Fruit fly (Drosophila melanogaster) whole organism, embryonic: ENCODE results near the gene CG43120.

Experiments used
- Abd-B ChIP-seq: fragments of 200-800 bp; sonication (Bioruptor generic); optimal IDR thresholded peaks from 2 replicates; lab custom pipeline; 2018; ENCODE audit warnings: missing biosample characterization, mild to moderate bottlenecking, missing genetic modification characterization, moderate library complexity
- Asciz ChIP-seq: fragments of 200-800 bp; sonication (Bioruptor generic); optimal IDR thresholded peaks from 2 replicates; lab custom pipeline; 2017; ENCODE audit warnings: missing biosample characterization, mild to moderate bottlenecking, missing genetic modification characterization, missing genetic modification reagents
- Bteb2 ChIP-seq: fragments of 200-800 bp; sonication (Bioruptor generic); optimal IDR thresholded peaks from 2 replicates; lab custom pipeline; 2016; ENCODE audit warnings: missing biosample characterization, missing genetic modification characterization
- CG10209 ChIP-seq: fragments of 200-800 bp; sonication (Bioruptor generic); optimal IDR thresholded peaks from 3 replicates; lab custom pipeline; 2017; ENCODE audit warnings: missing biosample characterization, mild to moderate bottlenecking, missing genetic modification characterization, missing genetic modification reagents
- CG10959 ChIP-seq: fragments of 200-800 bp; sonication (Bioruptor generic); IDR thresholded peaks from 2 replicates; pipeline ENCODE4 v1.3.6; 2022; ENCODE audit warnings: missing biosample characterization, missing genetic modification characterization
- CG11560 ChIP-seq: fragments of 200-800 bp; sonication (Bioruptor generic); IDR thresholded peaks from 3 replicates; pipeline ENCODE4 v1.3.6; 2022; ENCODE audit warnings: missing biosample characterization, missing genetic modification characterization
- CG12391 ChIP-seq: fragments of 200-800 bp; sonication (Bioruptor generic); optimal IDR thresholded peaks from 3 replicates; lab custom pipeline; 2018; ENCODE audit warnings: missing biosample characterization, mild to moderate bottlenecking, missing genetic modification characterization, moderate library complexity
- CG14710 ChIP-seq: fragments of 200-800 bp; sonication (Bioruptor generic); optimal IDR thresholded peaks from 3 replicates; lab custom pipeline; 2019; ENCODE audit warnings: missing biosample characterization, mild to moderate bottlenecking, missing genetic modification characterization, moderate library complexity
- CG1792 ChIP-seq: fragments of 200-800 bp; sonication (Bioruptor generic); optimal IDR thresholded peaks from 2 replicates; lab custom pipeline; 2016; ENCODE audit warnings: missing biosample characterization, missing genetic modification characterization
- CG18262 ChIP-seq: fragments of 200-800 bp; optimal IDR thresholded peaks from 3 replicates; lab custom pipeline; 2019; ENCODE audit warnings: missing biosample characterization, mild to moderate bottlenecking, missing genetic modification characterization, moderate library complexity
- CG3065 ChIP-seq: fragments of 200-800 bp; sonication (Bioruptor generic); optimal IDR thresholded peaks from 2 replicates; lab custom pipeline; 2016; ENCODE audit warnings: missing biosample characterization, missing genetic modification characterization
- CG3407 ChIP-seq: fragments of 200-800 bp; sonication (Bioruptor generic); optimal IDR thresholded peaks from 2 replicates; lab custom pipeline; 2018; ENCODE audit warnings: missing biosample characterization, mild to moderate bottlenecking, missing genetic modification characterization
- CG3726 ChIP-seq: fragments of 200-800 bp; sonication (Bioruptor generic); IDR thresholded peaks from 3 replicates; pipeline ENCODE4, ENCODE4 v1.3.6; 2022; ENCODE audit warnings: missing biosample characterization, missing genetic modification characterization
- CG3995 ChIP-seq: fragments of 200-800 bp; sonication (Bioruptor generic); optimal IDR thresholded peaks from 3 replicates; lab custom pipeline; 2016; ENCODE audit warnings: missing biosample characterization, missing genetic modification characterization
- CG4360 ChIP-seq: fragments of 200-800 bp; sonication (Bioruptor generic); IDR thresholded peaks from 2 replicates; pipeline ENCODE4 v1.3.6; 2022; ENCODE audit warnings: missing biosample characterization, missing genetic modification characterization
- CG4730 ChIP-seq: fragments of 200-800 bp; sonication (Bioruptor generic); IDR thresholded peaks from 2 replicates; pipeline ENCODE4 v1.3.6; 2022; ENCODE audit warnings: missing biosample characterization, missing genetic modification characterization
- CG6254 ChIP-seq: fragments of 200-800 bp; sonication (Bioruptor generic); optimal IDR thresholded peaks from 3 replicates; lab custom pipeline; 2017; ENCODE audit warnings: mild to moderate bottlenecking, missing biosample characterization, missing genetic modification reagents, missing genetic modification characterization
- CG6689 ChIP-seq: fragments of 200-800 bp; sonication (Bioruptor generic); IDR thresholded peaks from 2 replicates; pipeline ENCODE4 v1.3.6; 2022; ENCODE audit warnings: missing biosample characterization, missing genetic modification characterization
- CG7928 ChIP-seq: fragments of 200-800 bp; sonication (Bioruptor generic); optimal IDR thresholded peaks from 2 replicates; lab custom pipeline; 2017; ENCODE audit warnings: missing biosample characterization, mild to moderate bottlenecking, missing genetic modification characterization
- CG9817 ChIP-seq: fragments of 200-800 bp; sonication (Bioruptor generic); optimal IDR thresholded peaks from 2 replicates; lab custom pipeline; 2018; ENCODE audit warnings: missing biosample characterization, mild to moderate bottlenecking, missing genetic modification characterization, moderate library complexity
- Elba2 ChIP-seq: fragments of 200-800 bp; sonication (Bioruptor generic); optimal IDR thresholded peaks from 3 replicates; lab custom pipeline; 2016; ENCODE audit warnings: missing biosample characterization, missing genetic modification characterization
- Fer2 ChIP-seq: fragments of 200-800 bp; sonication (Bioruptor generic); optimal IDR thresholded peaks from 2 replicates; lab custom pipeline; 2018; ENCODE audit warnings: missing biosample characterization, mild to moderate bottlenecking, missing genetic modification characterization, moderate library complexity
- Fer3 ChIP-seq: fragments of 200-800 bp; sonication (Bioruptor generic); optimal IDR thresholded peaks from 2 replicates; lab custom pipeline; 2018; ENCODE audit warnings: missing biosample characterization, mild to moderate bottlenecking, missing genetic modification characterization, moderate library complexity
- GATAe ChIP-seq: fragments of 200-800 bp; sonication (Bioruptor generic); conservative IDR thresholded peaks from 2 replicates; pipeline ENCODE4 v1.3.6; 2022; ENCODE audit warnings: missing biosample characterization, missing genetic modification characterization
- H2.0 ChIP-seq: fragments of 200-800 bp; sonication (Bioruptor generic); IDR thresholded peaks from 2 replicates; pipeline ENCODE4 v1.3.6; 2022; ENCODE audit warnings: missing biosample characterization, missing genetic modification characterization
- Hmx ChIP-seq: fragments of 200-800 bp; sonication (Bioruptor generic); optimal IDR thresholded peaks from 2 replicates; lab custom pipeline; 2016; ENCODE audit warnings: missing biosample characterization, missing genetic modification characterization
- Hr78 ChIP-seq, 2 experiments: fragments of 200-800 bp in 1 of 2; fragments of >200 bp in 1 of 2; sonication (Bioruptor generic) in 1 of 2; optimal IDR thresholded peaks; 2 replicates each; lab custom pipeline; 2017 to 2019; ENCODE audit warnings: missing biosample characterization in 2 of 2, missing genetic modification characterization in 2 of 2, mild to moderate bottlenecking in 1 of 2, moderate library complexity in 1 of 2
- Med ChIP-seq: fragments of 200-800 bp; sonication (Bioruptor generic); peaks from one replicate; lab custom pipeline; 2016; ENCODE audit warnings: missing biosample characterization, missing genetic modification characterization, mild to moderate bottlenecking, inconsistent platforms, moderate library complexity
- Nf-YA ChIP-seq: fragments of 200-800 bp; sonication (Bioruptor generic); IDR thresholded peaks from 2 replicates; pipeline ENCODE4 v1.3.6; 2022; ENCODE audit warnings: missing biosample characterization, missing genetic modification characterization
- Nf-YC ChIP-seq: fragments of 200-800 bp; optimal IDR thresholded peaks from 3 replicates; lab custom pipeline; 2019; ENCODE audit warnings: missing biosample characterization, mild to moderate bottlenecking, missing genetic modification characterization, moderate library complexity
- Ptx1 ChIP-seq: fragments of 200-800 bp; sonication (Bioruptor generic); IDR thresholded peaks from 2 replicates; pipeline ENCODE4 v1.3.6; 2022; ENCODE audit warnings: missing biosample characterization, missing genetic modification characterization
- Six4 ChIP-seq: fragments of 200-800 bp; sonication (Bioruptor generic); optimal IDR thresholded peaks from 2 replicates; lab custom pipeline; 2016; ENCODE audit warnings: missing biosample characterization, missing genetic modification characterization
- Sox102F ChIP-seq: fragments of 200-800 bp; sonication (Bioruptor generic); optimal IDR thresholded peaks from 2 replicates; lab custom pipeline; 2018; ENCODE audit warnings: missing biosample characterization, mild to moderate bottlenecking, missing genetic modification characterization, moderate library complexity
- Taf1 ChIP-seq: fragments of 200-800 bp; sonication (Bioruptor generic); IDR thresholded peaks from 2 replicates; pipeline ENCODE4 v1.3.6; 2022; ENCODE audit warnings: missing biosample characterization, missing genetic modification characterization
- ac ChIP-seq: fragments of 200-800 bp; sonication (Bioruptor generic); optimal IDR thresholded peaks from 3 replicates; lab custom pipeline; 2017; ENCODE audit warnings: missing biosample characterization, mild to moderate bottlenecking, missing genetic modification characterization
- chinmo ChIP-seq: fragments of 200-800 bp; sonication (Bioruptor generic); IDR thresholded peaks from 4 replicates; pipeline ENCODE4 v1.3.6; 2022; ENCODE audit warnings: missing biosample characterization, missing genetic modification characterization; ENCODE audit not compliant: partially characterized antibody
- chm ChIP-seq: fragments of 200-800 bp; sonication (Bioruptor generic); IDR thresholded peaks from 2 replicates; pipeline ENCODE4 v1.3.6; 2022; ENCODE audit warnings: missing biosample characterization, missing genetic modification characterization
- cwo ChIP-seq: fragments of 200-800 bp; sonication (Bioruptor generic); optimal IDR thresholded peaks from 3 replicates; lab custom pipeline; 2017; ENCODE audit warnings: missing biosample characterization, missing genetic modification characterization, mild to moderate bottlenecking, moderate library complexity, missing genetic modification reagents
- dan ChIP-seq: fragments of 200-800 bp; sonication (Bioruptor generic); IDR thresholded peaks from 2 replicates; pipeline ENCODE4 v1.3.6; 2022; ENCODE audit warnings: missing biosample characterization, missing genetic modification characterization
- grn ChIP-seq: fragments of 200-800 bp; sonication (Bioruptor generic); optimal IDR thresholded peaks from 3 replicates; lab custom pipeline; 2017; ENCODE audit warnings: missing biosample characterization, missing genetic modification characterization
- luna ChIP-seq: fragments of 200-800 bp; sonication (Bioruptor generic); optimal IDR thresholded peaks from 2 replicates; lab custom pipeline; 2016; ENCODE audit warnings: missing biosample characterization, missing genetic modification characterization
- mld ChIP-seq: fragments of 200-800 bp; sonication (Bioruptor generic); IDR thresholded peaks from 3 replicates; pipeline ENCODE4 v1.3.6; 2022; ENCODE audit warnings: missing biosample characterization, missing genetic modification characterization; ENCODE audit not compliant: partially characterized antibody
- nerfin-1 ChIP-seq: fragments of 200-800 bp; sonication (Bioruptor generic); optimal IDR thresholded peaks from 3 replicates; lab custom pipeline; 2019; ENCODE audit warnings: missing biosample characterization, mild to moderate bottlenecking, missing genetic modification characterization, moderate library complexity
- pb ChIP-seq: fragments of 200-800 bp; sonication (Bioruptor generic); optimal IDR thresholded peaks from 3 replicates; lab custom pipeline; 2016; ENCODE audit warnings: missing biosample characterization, missing genetic modification characterization
- pnt ChIP-seq: fragments of 200-800 bp; sonication (Bioruptor generic); optimal IDR thresholded peaks from 3 replicates; lab custom pipeline; 2016; ENCODE audit warnings: missing biosample characterization, missing genetic modification characterization
- psq ChIP-seq: fragments of 200-800 bp; sonication (Bioruptor generic); optimal IDR thresholded peaks from 2 replicates; lab custom pipeline; 2017; ENCODE audit warnings: missing biosample characterization, missing genetic modification characterization
- ro ChIP-seq: fragments of 200-800 bp; sonication (Bioruptor generic); IDR thresholded peaks from 2 replicates; pipeline ENCODE4 v1.3.6; 2022; ENCODE audit warnings: missing biosample characterization, missing genetic modification characterization
- sim ChIP-seq: fragments of 200-800 bp; sonication (Bioruptor generic); IDR thresholded peaks from 2 replicates; pipeline ENCODE4 v1.3.6; 2022; ENCODE audit warnings: missing biosample characterization, missing genetic modification characterization
- slbo ChIP-seq: fragments of 200-800 bp; sonication (Bioruptor generic); IDR thresholded peaks from 2 replicates; pipeline ENCODE4 v1.3.6; 2022; ENCODE audit warnings: missing biosample characterization, missing genetic modification characterization
- trem ChIP-seq: fragments of 200-800 bp; optimal IDR thresholded peaks from 3 replicates; lab custom pipeline; 2019; ENCODE audit warnings: missing biosample characterization, mild to moderate bottlenecking, missing genetic modification characterization, moderate library complexity
- zfh2 ChIP-seq: fragments of 200-800 bp; sonication (Bioruptor generic); optimal IDR thresholded peaks from 2 replicates; lab custom pipeline; 2016; ENCODE audit warnings: missing biosample characterization, missing genetic modification characterization

The CG43120 gene

DNA sequence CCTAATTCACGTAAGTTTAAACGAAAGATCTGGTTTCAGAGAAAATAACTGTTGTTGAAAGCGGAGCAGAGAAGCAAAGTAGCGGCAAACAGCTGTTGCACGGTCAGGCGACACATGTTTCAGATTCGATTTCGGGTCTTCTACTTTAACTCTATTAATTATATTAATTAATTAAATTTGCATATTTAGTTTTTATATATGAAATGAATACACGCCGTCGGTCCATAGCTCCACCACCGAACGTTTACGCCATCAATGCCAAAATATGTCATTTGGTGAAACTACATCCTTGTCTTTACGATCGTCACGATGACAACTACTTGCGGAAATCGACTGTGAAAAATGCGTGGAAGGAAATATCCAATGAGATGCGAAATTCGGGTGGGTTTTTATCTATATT is 29.2 kb downstream of the CG43120 start (continued):
- TF ChIP-seq mld (GFP tag; lab: Robert Waterston, UW): no peak
- no peak for TF ChIP-seq GATAe
- no peak for TF ChIP-seq CG1792
- 0 out of 2 replicates have a peak, but pooled peaks have one; percentile 26 for TF ChIP-seq Ptx1 (GFP tag; lab: Robert Waterston, UW)
- peak; percentile 39; the same call in 1 of the 2 replicates for TF ChIP-seq slbo (GFP tag; lab: Robert Waterston, UW)
- no peak for TF ChIP-seq CG10209 (GFP tag; lab: Kevin White, UChicago)
- no peak for TF ChIP-seq trem (tag; lab: Kevin White, UChicago)
- TF ChIP-seq CG6689 (GFP tag; lab: Robert Waterston, UW): peak; percentile 47; the same call in 1 of the 2 replicates
- TF ChIP-seq Abd-B (GFP tag; lab: Kevin White, UChicago): no peak
- TF ChIP-seq Hmx: no peak
- no peak; the same call in 2 of the 3 replicates for TF ChIP-seq CG3726 (GFP tag; lab: Robert Waterston, UW)
- TF ChIP-seq chinmo: no peak
- TF ChIP-seq CG11560 (tag; lab: Robert Waterston, UW): no peak
- TF ChIP-seq CG3407 (GFP tag; lab: Kevin White, UChicago): no peak
- TF ChIP-seq CG7928: no peak
- TF ChIP-seq H2.0 (GFP tag; lab: Robert Waterston, UW): 0 out of 2 replicates have a peak, but pooled peaks have one; percentile 17
- TF ChIP-seq CG10959: no peak
- TF ChIP-seq CG14710 (tag; lab: Kevin White, UChicago): peak; percentile 24
- TF ChIP-seq luna (GFP tag; lab: Kevin White, UChicago): no peak
- TF ChIP-seq Sox102F (GFP tag; lab: Kevin White, UChicago): no peak
- peak; percentile 31 for TF ChIP-seq CG9817
- no peak for TF ChIP-seq CG4730 (GFP tag; lab: Robert Waterston, UW)
- peak; percentile 25 for TF ChIP-seq ac
- TF ChIP-seq Nf-YA (GFP tag; lab: Robert Waterston, UW): no peak
- no peak for TF ChIP-seq psq
- TF ChIP-seq Nf-YC (tag; lab: Kevin White, UChicago): no peak
- peak; percentile 51 for TF ChIP-seq CG6254
- no peak for TF ChIP-seq nerfin-1 (tag; lab: Kevin White, UChicago)
- no peak for TF ChIP-seq Hr78 (GFP tag; optimal IDR thresholded peaks at IDR 0.05; lab: Kevin White, UChicago)
- TF ChIP-seq CG18262: peak; percentile 47
- TF ChIP-seq CG3995 (GFP tag; lab: Kevin White, UChicago): no peak
- TF ChIP-seq pb (GFP tag; lab: Kevin White, UChicago): no peak
- no peak for TF ChIP-seq pnt (GFP tag; lab: Kevin White, UChicago)
- no peak for TF ChIP-seq Six4 (GFP tag; lab: Kevin White, UChicago)
- TF ChIP-seq cwo (GFP tag; lab: Kevin White, UChicago): no peak
- TF ChIP-seq grn: no peak
- TF ChIP-seq CG12391 (tag; lab: Kevin White, UChicago): peak; percentile 57
- no peak for TF ChIP-seq zfh2 (GFP tag; lab: Kevin White, UChicago)
- TF ChIP-seq CG4360 (GFP tag; lab: Robert Waterston, UW): peak; percentile 32; the same call in 1 of the 2 replicates
- TF ChIP-seq Taf1 (GFP tag; lab: Robert Waterston, UW): no peak
- TF ChIP-seq ro (GFP tag; lab: Robert Waterston, UW): no peak
- no peak for TF ChIP-seq CG3065 (GFP tag; lab: Kevin White, UChicago)
- peak; percentile 53; the same call in 1 of the 2 replicates for TF ChIP-seq chm (GFP tag; lab: Robert Waterston, UW)
- TF ChIP-seq Elba2 (GFP tag; lab: Kevin White, UChicago): no peak
- peak; percentile 65 for TF ChIP-seq Asciz
- no peak for TF ChIP-seq dan (GFP tag; lab: Robert Waterston, UW)
- peak; percentile 35 for TF ChIP-seq Fer3 (tag; lab: Kevin White, UChicago)
- peak; percentile 21 for TF ChIP-seq Med (GFP tag; lab: Kevin White, UChicago)
- no peak for TF ChIP-seq sim (GFP tag; lab: Robert Waterston, UW)
- TF ChIP-seq Bteb2 (GFP tag; lab: Kevin White, UChicago): no peak
- TF ChIP-seq Fer2: no peak
